Worm (Caenorhabditis elegans) whole organism, young adult: ENCODE measurements around the gene fbxb-104.

Experiments used
- C06A6.2 ChIP-seq: fragments of 200-800 bp; sonication (Bioruptor generic); conservative IDR thresholded peaks from 2 replicates; pipeline ENCODE4 v1.3.6; 2022; ENCODE audit warnings: missing genetic modification characterization, missing compliant biosample characterization
- mcd-1 ChIP-seq: fragments of 200-800 bp; sonication (Bioruptor generic); IDR thresholded peaks from 2 replicates; pipeline ENCODE4 v1.3.6; 2022; ENCODE audit warnings: missing genetic modification reagents, missing genetic modification characterization, missing compliant biosample characterization
- repo-1 ChIP-seq: sonication (generic microtip); optimal IDR thresholded peaks from 2 replicates; lab custom pipeline; 2017; ENCODE audit warnings: mild to moderate bottlenecking, missing genetic modification characterization, missing compliant biosample characterization
- snpc-4 ChIP-seq, 5 experiments: fragments of 150-350 bp in 1 of 5; sonication (generic microtip) in 4 of 5; optimal IDR thresholded peaks; 2 replicates each; lab custom pipeline; 2014 to 2018; ENCODE audit warnings: missing genetic modification characterization in 5 of 5, missing biosample characterization in 3 of 5, antibody characterized with exemption in 2 of 5, mild to moderate bottlenecking in 2 of 5, missing compliant biosample characterization in 2 of 5, missing genotype in 2 of 5, moderate library complexity in 2 of 5, missing genetic modification reagents in 1 of 5
- ztf-25 ChIP-seq: fragments of 200-800 bp; sonication (Bioruptor generic); IDR thresholded peaks from 2 replicates; pipeline ENCODE4 v1.3.6; 2022; ENCODE audit warnings: missing genetic modification reagents, missing genetic modification characterization, missing compliant biosample characterization
- ztf-28 ChIP-seq: fragments of 200-800 bp; sonication (Bioruptor generic); IDR thresholded peaks from 2 replicates; pipeline ENCODE4 v1.3.6; 2022; ENCODE audit warnings: missing genetic modification reagents, missing genetic modification characterization, missing compliant biosample characterization

DNA sequence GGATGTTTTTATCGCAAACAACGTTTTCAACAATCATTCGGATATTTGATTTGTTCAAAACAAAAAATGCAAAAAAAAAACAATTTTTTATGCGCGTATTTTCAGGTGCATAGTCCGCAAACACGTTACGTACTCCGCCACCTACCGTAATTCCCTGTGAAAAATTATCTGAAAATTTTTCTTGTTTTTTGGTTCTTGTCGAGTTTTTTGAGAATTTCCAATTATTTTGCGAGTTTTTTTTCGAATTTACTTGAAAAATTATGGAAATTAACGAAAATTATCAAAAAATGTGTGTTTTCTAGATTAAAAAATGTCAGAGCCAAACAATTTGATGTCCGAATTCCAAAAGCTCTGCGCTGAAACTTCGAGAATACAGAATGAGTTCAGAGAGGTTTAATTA lies 24.6 kb downstream of the fbxb-104 start, which contains the start of gene C16C8.12:
- TF ChIP-seq ztf-25 (GFP tag; lab: Robert Waterston, UW) (no peak), repo-1 (tag; lab: Kevin White, UChicago) (no peak), mcd-1 (GFP tag; lab: Robert Waterston, UW) (no peak), snpc-4 (GFP tag; optimal IDR thresholded peaks at IDR 0.05; lab: Kevin White, UChicago) (no peak), snpc-4 (tag; optimal IDR thresholded peaks at IDR 0.05; lab: Kevin White, UChicago) (no peak), C06A6.2 (GFP tag; lab: Robert Waterston, UW) (no peak), ztf-28 (GFP tag; lab: Robert Waterston, UW) (no peak)
